Fruit fly (Drosophila melanogaster) whole organism, embryonic: ENCODE data around the gene Fpgs1.
A peak's percentile ranks its signal among the peaks of the same experiment; 100 is the strongest.

Source experiments
- Bgb ChIP-seq: fragments of 200-800 bp; sonication (Bioruptor generic); IDR thresholded peaks from 2 replicates; pipeline ENCODE4 v1.3.6; 2022; ENCODE audit warnings: missing biosample characterization, missing genetic modification characterization; ENCODE audit not compliant: partially characterized antibody
- CG10209 ChIP-seq: fragments of 200-800 bp; sonication (Bioruptor generic); optimal IDR thresholded peaks from 3 replicates; lab custom pipeline; 2017; ENCODE audit warnings: missing biosample characterization, mild to moderate bottlenecking, missing genetic modification characterization, missing genetic modification reagents
- CG11247 ChIP-seq: fragments of 200-800 bp; sonication (Bioruptor generic); IDR thresholded peaks from 2 replicates; pipeline ENCODE4 v1.3.6; 2022; ENCODE audit warnings: missing biosample characterization, missing genetic modification characterization
- CG11504 ChIP-seq: fragments of 200-800 bp; sonication (Bioruptor generic); optimal IDR thresholded peaks from 3 replicates; lab custom pipeline; 2019; ENCODE audit warnings: missing biosample characterization, mild to moderate bottlenecking, missing genetic modification characterization, moderate library complexity
- CG11696 ChIP-seq: fragments of 200-800 bp; sonication (Bioruptor generic); IDR thresholded peaks from 2 replicates; pipeline ENCODE4 v1.3.6; 2022; ENCODE audit warnings: missing biosample characterization, missing genetic modification characterization
- CG13287 ChIP-seq: fragments of 200-800 bp; sonication (Bioruptor generic); IDR thresholded peaks from 2 replicates; pipeline ENCODE4 v1.3.6; 2022; ENCODE audit warnings: missing biosample characterization, missing genetic modification characterization; ENCODE audit not compliant: partially characterized antibody
- CG17186 ChIP-seq: fragments of 200-800 bp; sonication (Bioruptor generic); optimal IDR thresholded peaks from 3 replicates; lab custom pipeline; 2017; ENCODE audit warnings: missing biosample characterization, missing genetic modification reagents, missing genetic modification characterization
- CG17361 ChIP-seq: fragments of 200-800 bp; sonication (Bioruptor generic); IDR thresholded peaks from 3 replicates; pipeline ENCODE4 v1.3.6; 2022; ENCODE audit warnings: missing biosample characterization, missing genetic modification characterization
- CG18599 ChIP-seq: fragments of 200-800 bp; sonication (Bioruptor generic); optimal IDR thresholded peaks from 3 replicates; lab custom pipeline; 2017; ENCODE audit warnings: missing biosample characterization, missing genetic modification characterization, mild to moderate bottlenecking, moderate library complexity, missing genetic modification reagents
- CG34422 ChIP-seq: fragments of 200-800 bp; sonication (Bioruptor generic); IDR thresholded peaks from 3 replicates; pipeline ENCODE4 v1.3.6; 2022; ENCODE audit warnings: missing biosample characterization, missing genetic modification characterization
- CG5180 ChIP-seq: fragments of 200-800 bp; sonication (Bioruptor generic); optimal IDR thresholded peaks from 3 replicates; lab custom pipeline; 2017; ENCODE audit warnings: missing biosample characterization, missing genetic modification characterization, mild to moderate bottlenecking, moderate library complexity, missing genetic modification reagents
- CG6813 ChIP-seq: fragments of 200-800 bp; sonication (Bioruptor generic); optimal IDR thresholded peaks from 2 replicates; lab custom pipeline; 2017; ENCODE audit warnings: missing biosample characterization, missing genetic modification characterization, mild to moderate bottlenecking, moderate library complexity, missing genetic modification reagents
- CG7745 ChIP-seq: fragments of 200-800 bp; sonication (Bioruptor generic); optimal IDR thresholded peaks from 2 replicates; lab custom pipeline; 2018; ENCODE audit warnings: missing biosample characterization, mild to moderate bottlenecking, missing genetic modification characterization, moderate library complexity
- CG8290 ChIP-seq, 3 experiments: fragments of 200-800 bp; sonication (Bioruptor generic); optimal IDR thresholded peaks; 2 replicates each; lab custom pipeline; 2016 to 2019; ENCODE audit warnings: missing biosample characterization in 3 of 3, missing genetic modification characterization in 3 of 3, mild to moderate bottlenecking in 2 of 3, moderate library complexity in 1 of 3
- CG8765 ChIP-seq: fragments of 200-800 bp; sonication (Bioruptor generic); IDR thresholded peaks from 2 replicates; pipeline ENCODE4 v1.3.6; 2022; ENCODE audit warnings: missing biosample characterization, missing genetic modification characterization
- Dad ChIP-seq: fragments of 200-800 bp; sonication (Bioruptor generic); optimal IDR thresholded peaks from 3 replicates; lab custom pipeline; 2016; ENCODE audit warnings: missing biosample characterization, missing genetic modification characterization
- Dbx ChIP-seq: fragments of 200-800 bp; sonication (Bioruptor generic); IDR thresholded peaks from 3 replicates; pipeline ENCODE4 v1.3.6; 2022; ENCODE audit warnings: missing biosample characterization, missing genetic modification characterization
- Ets65A ChIP-seq: fragments of 200-800 bp; sonication (Bioruptor generic); peaks from one replicate; lab custom pipeline; 2016; ENCODE audit warnings: missing biosample characterization, missing genetic modification characterization
- Fer1 ChIP-seq: fragments of 200-800 bp; sonication (Bioruptor generic); optimal IDR thresholded peaks from 2 replicates; lab custom pipeline; 2017; ENCODE audit warnings: missing biosample characterization, mild to moderate bottlenecking, missing genetic modification characterization
- H15 ChIP-seq: fragments of 200-800 bp; sonication (Bioruptor generic); IDR thresholded peaks from 3 replicates; pipeline ENCODE4 v1.3.6; 2022; ENCODE audit warnings: missing biosample characterization, missing genetic modification characterization
- HLH4C ChIP-seq: fragments of 200-800 bp; sonication (Bioruptor generic); IDR thresholded peaks from 3 replicates; pipeline ENCODE4 v1.3.6; 2022; ENCODE audit warnings: missing biosample characterization, missing genetic modification characterization; ENCODE audit not compliant: partially characterized antibody
- Lpt ChIP-seq: fragments of >200 bp; optimal IDR thresholded peaks from 2 replicates; lab custom pipeline; 2018; ENCODE audit warnings: missing biosample characterization, missing genetic modification characterization
- Med ChIP-seq: fragments of 200-800 bp; sonication (Bioruptor generic); peaks from one replicate; lab custom pipeline; 2016; ENCODE audit warnings: missing biosample characterization, missing genetic modification characterization, mild to moderate bottlenecking, inconsistent platforms, moderate library complexity
- NC2β ChIP-seq: fragments of 200-800 bp; sonication (Bioruptor generic); optimal IDR thresholded peaks from 2 replicates; lab custom pipeline; 2016; ENCODE audit warnings: missing biosample characterization, missing genetic modification characterization
- Oli ChIP-seq: fragments of 200-800 bp; sonication (Bioruptor generic); optimal IDR thresholded peaks from 2 replicates; lab custom pipeline; 2018; ENCODE audit warnings: missing biosample characterization, mild to moderate bottlenecking, missing genetic modification characterization, moderate library complexity
- Poxn ChIP-seq: fragments of 200-800 bp; sonication (Bioruptor generic); IDR thresholded peaks from 2 replicates; pipeline ENCODE4 v1.3.6; 2022; ENCODE audit warnings: missing biosample characterization, missing genetic modification characterization
- Rfx ChIP-seq: fragments of 200-800 bp; sonication (Bioruptor generic); IDR thresholded peaks from 2 replicates; pipeline ENCODE4 v1.3.6; 2022; ENCODE audit warnings: missing biosample characterization, missing genetic modification characterization
- aop ChIP-seq: fragments of 200-800 bp; sonication (Bioruptor generic); IDR thresholded peaks from 2 replicates; pipeline ENCODE4 v1.3.6; 2022; ENCODE audit warnings: missing biosample characterization, missing genetic modification characterization
- ato ChIP-seq: fragments of 200-800 bp; sonication (Bioruptor generic); IDR thresholded peaks from 2 replicates; pipeline ENCODE4 v1.3.6; 2022; ENCODE audit warnings: missing biosample characterization, missing genetic modification characterization; ENCODE audit not compliant: partially characterized antibody
- cad ChIP-seq: fragments of >200 bp; optimal IDR thresholded peaks from 2 replicates; lab custom pipeline; 2017; ENCODE audit warnings: missing biosample characterization, missing genetic modification characterization
- danr ChIP-seq: fragments of 200-800 bp; sonication (Bioruptor generic); IDR thresholded peaks from 2 replicates; pipeline ENCODE4 v1.3.6; 2022; ENCODE audit warnings: missing biosample characterization, missing genetic modification characterization
- dysf ChIP-seq: fragments of 200-800 bp; sonication (Bioruptor generic); IDR thresholded peaks from 3 replicates; pipeline ENCODE4 v1.3.6; 2022; ENCODE audit warnings: missing biosample characterization, missing genetic modification characterization
- emc ChIP-seq: fragments of 200-800 bp; sonication (Bioruptor generic); optimal IDR thresholded peaks from 2 replicates; lab custom pipeline; 2016; ENCODE audit warnings: missing biosample characterization, missing genetic modification characterization
- fd96Cb ChIP-seq: fragments of 200-800 bp; sonication (Bioruptor generic); optimal IDR thresholded peaks from 2 replicates; lab custom pipeline; 2018; ENCODE audit warnings: missing biosample characterization, mild to moderate bottlenecking, missing genetic modification characterization, moderate library complexity
- knrl ChIP-seq: fragments of 200-800 bp; sonication (Bioruptor generic); IDR thresholded peaks from 3 replicates; pipeline ENCODE4 v1.3.6; 2022; ENCODE audit warnings: missing biosample characterization, missing genetic modification characterization; ENCODE audit not compliant: partially characterized antibody
- lola ChIP-seq, 3 experiments: fragments of >200 bp in 2 of 3; fragments of 200-800 bp in 1 of 3; sonication (Bioruptor generic) in 1 of 3; optimal IDR thresholded peaks; 2 replicates each; lab custom pipeline; 2017 to 2019; ENCODE audit warnings: missing biosample characterization in 3 of 3, missing genetic modification characterization in 3 of 3, mild to moderate bottlenecking in 1 of 3, moderate library complexity in 1 of 3
- mam ChIP-seq: fragments of 200-800 bp; sonication (Bioruptor generic); optimal IDR thresholded peaks from 3 replicates; lab custom pipeline; 2016; ENCODE audit warnings: missing biosample characterization, missing genetic modification characterization
- mirr ChIP-seq: fragments of 200-800 bp; sonication (Bioruptor generic); optimal IDR thresholded peaks from 3 replicates; lab custom pipeline; 2018; ENCODE audit warnings: missing biosample characterization, mild to moderate bottlenecking, missing genetic modification characterization
- nom ChIP-seq: fragments of 200-800 bp; sonication (Bioruptor generic); optimal IDR thresholded peaks from 2 replicates; lab custom pipeline; 2017; ENCODE audit warnings: missing biosample characterization, missing genetic modification characterization, mild to moderate bottlenecking, moderate library complexity, missing genetic modification reagents
- otp ChIP-seq: fragments of 200-800 bp; sonication (Bioruptor generic); IDR thresholded peaks from 3 replicates; pipeline ENCODE4, ENCODE4 v1.3.6; 2022; ENCODE audit warnings: missing biosample characterization, missing genetic modification characterization
- p53 ChIP-seq: fragments of 200-800 bp; sonication (Bioruptor generic); optimal IDR thresholded peaks from 2 replicates; lab custom pipeline; 2016; ENCODE audit warnings: missing biosample characterization, missing genetic modification characterization
- pan ChIP-seq, 4 experiments: fragments of >200 bp in 3 of 4; fragments of 200-800 bp in 1 of 4; sonication (Bioruptor generic) in 1 of 4; optimal IDR thresholded peaks in 3 of 4; IDR thresholded peaks in 1 of 4; 2 replicates each; pipeline versions ENCODE4 v1.3.6 to Lab custom; 2017 to 2022; ENCODE audit warnings: missing biosample characterization in 2 of 4, missing genetic modification characterization in 2 of 4, mixed read lengths in 1 of 4
- pfk ChIP-seq: fragments of 200-800 bp; sonication (Bioruptor generic); optimal IDR thresholded peaks from 2 replicates; lab custom pipeline; 2018; ENCODE audit warnings: missing biosample characterization, mild to moderate bottlenecking, missing genetic modification characterization, moderate library complexity
- phol ChIP-seq: fragments of 200-800 bp; sonication (Bioruptor generic); optimal IDR thresholded peaks from 3 replicates; lab custom pipeline; 2018; ENCODE audit warnings: missing biosample characterization, mild to moderate bottlenecking, missing genetic modification characterization, moderate library complexity
- pzg ChIP-seq: fragments of 200-800 bp; sonication (Bioruptor generic); optimal IDR thresholded peaks from 3 replicates; lab custom pipeline; 2018; ENCODE audit warnings: missing biosample characterization, mild to moderate bottlenecking, missing genetic modification characterization, moderate library complexity
- shn ChIP-seq: fragments of 200-800 bp; sonication (Bioruptor generic); optimal IDR thresholded peaks from 3 replicates; lab custom pipeline; 2016; ENCODE audit warnings: missing biosample characterization, missing genetic modification characterization
- ssp ChIP-seq: fragments of 200-800 bp; sonication (Bioruptor generic); IDR thresholded peaks from 2 replicates; pipeline ENCODE4 v1.3.6; 2022; ENCODE audit warnings: missing biosample characterization, missing genetic modification characterization
- zfh1 ChIP-seq: fragments of 200-800 bp; sonication (Bioruptor generic); IDR thresholded peaks from 3 replicates; pipeline ENCODE4 v1.3.6; 2022; ENCODE audit warnings: missing biosample characterization, missing genetic modification characterization

Gene Fpgs1

DNA sequence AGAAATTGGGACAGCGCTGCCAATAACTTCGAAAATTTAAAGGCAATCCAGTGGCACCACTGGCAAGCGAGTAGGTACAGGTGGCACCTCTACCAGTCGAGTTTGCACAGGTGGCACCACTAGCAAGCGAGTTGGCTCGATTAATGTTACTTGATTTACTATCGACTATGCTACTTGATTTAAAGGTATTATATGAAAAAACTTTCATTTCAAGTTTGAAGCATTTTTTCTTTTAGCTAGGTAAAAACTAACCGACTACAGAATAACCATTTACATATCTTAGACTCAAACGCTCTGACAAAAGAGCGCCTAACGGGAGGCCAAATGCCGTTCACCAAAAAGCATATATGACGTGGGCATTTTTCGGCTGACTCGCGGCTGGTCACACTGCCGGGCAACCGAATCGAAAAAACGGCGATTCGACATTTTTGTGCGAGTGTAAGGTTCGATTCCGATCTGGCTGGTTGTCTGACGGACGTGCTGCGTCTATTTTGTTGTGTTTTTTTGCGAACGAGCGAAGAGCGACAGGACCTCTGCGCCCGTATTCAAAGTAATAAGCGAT lies 47.4 kb downstream of the Fpgs1 start, which contains the start of gene Tis11 (continued):
- TF ChIP-seq emc (GFP tag; lab: Kevin White, UChicago): no peak
- 0 out of 3 replicates have a peak, but pooled peaks have one; percentile 28 for TF ChIP-seq Dbx
- no peak for TF ChIP-seq CG5180
- TF ChIP-seq ssp (GFP tag; lab: Robert Waterston, UW): no peak
- TF ChIP-seq CG11696: peak; percentile 23; the same call in 1 of the 2 replicates
- TF ChIP-seq CG11504 (tag; lab: Kevin White, UChicago): peak; percentile 14
- no peak for TF ChIP-seq NC2β
- TF ChIP-seq CG17186: peak; percentile 20
- no peak for TF ChIP-seq CG17361 (GFP tag; lab: Robert Waterston, UW)
- no peak for TF ChIP-seq aop (GFP tag; lab: Robert Waterston, UW)
- TF ChIP-seq CG7745 (tag; lab: Kevin White, UChicago): peak; percentile 23
- peak; percentile 48; the same call in 1 of the 2 replicates for TF ChIP-seq Bgb (GFP tag; lab: Robert Waterston, UW)
- TF ChIP-seq Med (GFP tag; lab: Kevin White, UChicago): peak; percentile 90
- TF ChIP-seq shn (GFP tag; lab: Kevin White, UChicago): no peak
- 0 out of 3 replicates have a peak, but pooled peaks have one; percentile 24 for TF ChIP-seq otp (GFP tag; lab: Robert Waterston, UW)
- TF ChIP-seq Ets65A (GFP tag; lab: Kevin White, UChicago): peak; percentile 93
- no peak for TF ChIP-seq Poxn
- 0 out of 3 replicates have a peak, but pooled peaks have one; percentile 38 for TF ChIP-seq zfh1 (GFP tag; lab: Robert Waterston, UW)
- TF ChIP-seq ato (GFP tag; lab: Robert Waterston, UW): peak; percentile 57
- TF ChIP-seq lola (GFP tag; optimal IDR thresholded peaks at IDR 0.05; lab: Kevin White, UChicago): no peak
- TF ChIP-seq pzg (GFP tag; lab: Kevin White, UChicago): peak; percentile 86
- TF ChIP-seq p53 (GFP tag; lab: Kevin White, UChicago): peak; percentile 8
- TF ChIP-seq phol (tag; lab: Kevin White, UChicago): peak; percentile 39
- peak; percentile 56; the same call in 1 of the 3 replicates for TF ChIP-seq HLH4C (GFP tag; lab: Robert Waterston, UW)
- TF ChIP-seq H15 (GFP tag; lab: Robert Waterston, UW): no peak
- TF ChIP-seq Lpt (GFP tag; lab: Kevin White, UChicago): no peak
- peak; percentile 47; the same call in 1 of the 3 replicates for TF ChIP-seq knrl
- peak; percentile 37 for TF ChIP-seq CG18599 (GFP tag; lab: Kevin White, UChicago)
- TF ChIP-seq CG8765 (GFP tag; lab: Robert Waterston, UW): no peak
- TF ChIP-seq CG6813 (GFP tag; lab: Kevin White, UChicago): no peak
- TF ChIP-seq pfk (GFP tag; lab: Kevin White, UChicago): peak; percentile 20
- peak; percentile 1 for TF ChIP-seq mirr
- peak; percentile 9 for TF ChIP-seq CG10209 (GFP tag; lab: Kevin White, UChicago)
- TF ChIP-seq Rfx (GFP tag; lab: Robert Waterston, UW): peak; percentile 39; the same call in 1 of the 2 replicates
- peak; percentile 34; the same call in 1 of the 3 replicates for TF ChIP-seq CG34422
- TF ChIP-seq cad (GFP tag; lab: Kevin White, UChicago): peak; percentile 25
- TF ChIP-seq pan (optimal IDR thresholded peaks at IDR 0.05; lab: Kevin White, UChicago): no peak
- TF ChIP-seq pan (GFP tag; optimal IDR thresholded peaks at IDR 0.05 in 1 of 2, IDR thresholded peaks at IDR 0.05 in 1 of 2): peak in 1 of 2 experiments; percentile 30
- TF ChIP-seq danr (GFP tag; lab: Robert Waterston, UW): no peak
- TF ChIP-seq Oli: no peak
- peak; percentile 49 for TF ChIP-seq Fer1 (GFP tag; lab: Kevin White, UChicago)
- TF ChIP-seq fd96Cb: no peak
- TF ChIP-seq CG11247 (GFP tag; lab: Robert Waterston, UW): 0 out of 2 replicates have a peak, but pooled peaks have one; percentile 11
- TF ChIP-seq CG8290 (GFP tag; optimal IDR thresholded peaks at IDR 0.05; lab: Kevin White, UChicago): no peak
- peak in 1 of 2 experiments; percentile 55 for TF ChIP-seq CG8290 (tag; optimal IDR thresholded peaks at IDR 0.05; lab: Kevin White, UChicago)
- no peak for TF ChIP-seq dysf (GFP tag; lab: Robert Waterston, UW)
- peak; percentile 25 for TF ChIP-seq mam (GFP tag; lab: Kevin White, UChicago)
- TF ChIP-seq nom (GFP tag; lab: Kevin White, UChicago): peak; percentile 57
- peak; percentile 38; the same call in 1 of the 2 replicates for TF ChIP-seq CG13287
- TF ChIP-seq Dad (GFP tag; lab: Kevin White, UChicago): no peak
